Fruit fly (Drosophila melanogaster) whole organism, embryonic: ENCODE results near the gene enc.

Experiments used
- Aef1 ChIP-seq: fragments of 200-800 bp; sonication (Bioruptor generic); IDR thresholded peaks from 3 replicates; pipeline ENCODE4 v1.3.6; 2022; ENCODE audit warnings: missing biosample characterization, missing genetic modification characterization
- Atf3 ChIP-seq: fragments of 200-800 bp; sonication (Bioruptor generic); optimal IDR thresholded peaks from 3 replicates; lab custom pipeline; 2016; ENCODE audit warnings: missing biosample characterization, missing genetic modification characterization
- Blimp-1 ChIP-seq: fragments of 200-800 bp; sonication (Bioruptor generic); optimal IDR thresholded peaks from 3 replicates; lab custom pipeline; 2018; ENCODE audit warnings: missing biosample characterization, missing genetic modification characterization, mild to moderate bottlenecking, moderate library complexity, missing genetic modification reagents
- CG17829 ChIP-seq: fragments of 200-800 bp; optimal IDR thresholded peaks from 2 replicates; lab custom pipeline; 2019; ENCODE audit warnings: missing biosample characterization, mild to moderate bottlenecking, missing genetic modification characterization, moderate library complexity
- CG3281 ChIP-seq: fragments of 200-800 bp; sonication (Bioruptor generic); optimal IDR thresholded peaks from 3 replicates; lab custom pipeline; 2017; ENCODE audit warnings: missing biosample characterization, mild to moderate bottlenecking, missing genetic modification characterization
- CG6854 ChIP-seq: fragments of 200-800 bp; sonication (Bioruptor generic); optimal IDR thresholded peaks from 3 replicates; lab custom pipeline; 2017; ENCODE audit warnings: missing biosample characterization, mild to moderate bottlenecking, missing genetic modification characterization
- Side ChIP-seq: fragments of 200-800 bp; sonication (Bioruptor generic); optimal IDR thresholded peaks from 2 replicates; lab custom pipeline; 2016; ENCODE audit warnings: missing biosample characterization, missing genetic modification characterization
- az2 ChIP-seq: fragments of 200-800 bp; sonication (Bioruptor generic); optimal IDR thresholded peaks from 3 replicates; lab custom pipeline; 2016; ENCODE audit warnings: missing biosample characterization, missing genetic modification characterization
- fru ChIP-seq: fragments of >200 bp; optimal IDR thresholded peaks from 2 replicates; lab custom pipeline; 2017

DNA sequence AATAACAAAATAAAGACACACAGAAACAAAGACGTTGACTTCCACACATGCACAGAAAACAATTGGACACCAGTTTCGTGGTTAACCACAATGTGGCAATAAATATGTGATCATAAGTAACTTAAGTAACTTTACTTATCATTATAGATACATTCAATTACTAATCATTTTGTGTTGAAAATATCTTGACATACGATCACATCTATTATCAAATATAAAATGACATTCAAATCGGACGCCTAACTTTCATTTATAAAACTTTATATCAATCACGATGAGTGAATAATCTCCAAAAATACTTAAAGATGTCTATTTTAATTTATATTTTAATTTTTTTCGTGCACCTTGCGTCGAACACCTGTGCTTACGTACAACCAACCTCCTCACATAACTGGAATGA is 40.0 kb upstream of the enc start:
- no peak for TF ChIP-seq Blimp-1 (GFP tag; lab: Kevin White, UChicago)
- TF ChIP-seq CG3281 (GFP tag; lab: Kevin White, UChicago) = no peak
- TF ChIP-seq CG6854 (GFP tag; lab: Kevin White, UChicago) = no peak
- no peak for TF ChIP-seq Atf3 (GFP tag; lab: Kevin White, UChicago)
- no peak for TF ChIP-seq Side
- no peak for TF ChIP-seq CG17829 (tag; lab: Kevin White, UChicago)
- no peak for TF ChIP-seq Aef1 (GFP tag; lab: Robert Waterston, UW)
- TF ChIP-seq az2 = no peak
- TF ChIP-seq fru = no peak
